Fruit fly (Drosophila melanogaster) Kc167 (cell line): Measurements from ENCODE around the gene fne.

ENCODE experiments used
- Myc ChIP-seq: fragments of >200 bp; optimal IDR thresholded peaks from 2 replicates; lab custom pipeline; 2017; ENCODE audit warnings: missing external identifiers
- h ChIP-seq: fragments of >200 bp; optimal IDR thresholded peaks from 3 replicates; lab custom pipeline; 2018; ENCODE audit warnings: missing external identifiers
- insv ChIP-seq: fragments of >200 bp; optimal IDR thresholded peaks from 3 replicates; lab custom pipeline; 2018; ENCODE audit warnings: missing external identifiers
- psq ChIP-seq: fragments of >200 bp; optimal IDR thresholded peaks from 2 replicates; lab custom pipeline; 2017; ENCODE audit warnings: missing external identifiers

- no peak for TF ChIP-seq insv (lab: Kevin White, UChicago)
- no peak for TF ChIP-seq psq (lab: Kevin White, UChicago)
- TF ChIP-seq h (lab: Kevin White, UChicago) = no peak
- TF ChIP-seq Myc (lab: Kevin White, UChicago) = no peak
Measured at dm6 chrX:12898569-12898968, 18.7 kb upstream of the fne start, which contains the start of gene CG32650.
